Worm (Caenorhabditis elegans) whole organism, L4 larva: ENCODE data around the gene D1054.1.

Experiments
- lim-7 ChIP-seq: fragments of 200-800 bp; sonication (Bioruptor generic); IDR thresholded peaks from 2 replicates; pipeline ENCODE4 v1.3.6; 2022; ENCODE audit warnings: missing genetic modification characterization, missing compliant biosample characterization
- nhr-111 ChIP-seq: fragments of 200-800 bp; sonication (Bioruptor generic); optimal IDR thresholded peaks from 2 replicates; lab custom pipeline; 2018; ENCODE audit warnings: mild to moderate bottlenecking, missing genetic modification characterization, missing compliant biosample characterization

DNA sequence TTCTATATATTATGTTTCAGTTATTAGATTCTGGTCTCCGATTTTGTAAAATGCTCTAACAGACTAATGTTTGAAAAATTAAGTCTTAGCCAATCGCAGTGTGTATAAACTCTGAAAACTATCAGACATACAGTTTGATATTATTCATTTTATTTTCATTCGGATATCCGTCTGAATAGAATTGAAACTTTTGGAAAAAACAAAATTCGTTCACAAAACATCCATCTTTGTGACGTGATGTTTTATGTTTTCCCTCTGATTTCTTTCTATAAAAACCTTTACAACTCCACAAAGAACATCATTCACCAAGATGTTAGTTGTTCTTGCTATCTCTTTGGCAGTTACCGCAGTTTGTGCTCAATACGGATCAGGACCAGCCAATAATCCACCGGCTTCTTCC is 23.5 kb upstream of the D1054.1 start, which contains the start of gene ule-3:
- no peak for TF ChIP-seq nhr-111
- TF ChIP-seq lim-7 (GFP tag; lab: Robert Waterston, UW), result no peak
